Worm (Caenorhabditis elegans): Measurements from ENCODE around the gene clec-130.

DNA sequence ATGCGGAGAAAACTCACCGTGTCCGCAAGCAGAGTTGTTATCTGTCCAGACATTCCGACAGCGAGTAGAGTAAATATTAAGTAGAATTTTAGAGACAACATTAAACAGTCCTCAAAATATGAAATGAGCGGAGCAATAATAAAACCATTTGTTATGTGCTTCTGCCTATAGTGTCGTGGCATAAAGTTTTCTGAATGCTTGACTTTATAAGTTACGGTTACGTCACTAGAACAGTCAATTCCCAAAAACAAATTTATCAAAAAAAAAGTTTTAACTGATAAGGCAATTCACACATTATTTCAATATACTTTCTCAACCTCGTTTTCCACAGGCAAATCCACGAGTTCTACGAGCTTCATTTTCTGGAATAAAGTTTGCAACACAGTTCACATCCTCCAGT, 4.2 kb upstream of the clec-130 start, which contains the start of gene clec-127:
- TF ChIP-seq mbf-1 (tag; optimal IDR thresholded peaks at IDR 0.05), result no peak
- no peak for TF ChIP-seq ztf-4 (tag; optimal IDR thresholded peaks at IDR 0.05)
- TF ChIP-seq lsy-2 (tag; optimal IDR thresholded peaks at IDR 0.05), result no peak
- TF ChIP-seq R02D3.7 (tag; optimal IDR thresholded peaks at IDR 0.05), result no peak
